Worm (Caenorhabditis elegans) whole organism, L1 larva: ENCODE data around the gene K08H2.3.

Experiments used
- nhr-76 ChIP-seq: sonication (generic microtip); optimal IDR thresholded peaks from 2 replicates; lab custom pipeline; 2017; ENCODE audit warnings: missing biosample characterization, missing genetic modification characterization
- sptf-1 ChIP-seq: fragments of 150-350 bp; optimal IDR thresholded peaks from 2 replicates; lab custom pipeline; 2014; ENCODE audit warnings: missing biosample characterization, missing genetic modification characterization
- unc-130 ChIP-seq: fragments of 150-350 bp; optimal IDR thresholded peaks from 2 replicates; lab custom pipeline; 2017; ENCODE audit warnings: missing biosample characterization, missing genetic modification characterization, inconsistent platforms

DNA sequence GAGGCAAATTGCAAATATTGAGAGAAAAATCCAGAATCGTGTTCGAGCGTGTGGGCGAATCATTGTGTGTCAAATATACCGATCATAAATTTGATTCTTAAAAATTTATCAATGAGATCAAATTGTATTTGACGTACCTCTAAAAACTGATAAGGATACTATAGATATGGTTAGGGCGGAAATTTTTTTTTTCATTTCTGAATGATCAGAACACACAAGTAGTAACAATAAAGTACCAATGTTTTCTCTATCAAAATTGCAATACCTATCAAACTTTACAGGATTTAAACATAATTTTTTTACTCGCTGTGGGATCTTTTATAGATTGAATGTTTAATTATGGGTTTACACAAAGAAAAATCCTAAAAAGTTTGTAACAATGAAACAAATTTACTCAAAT, 4.9 kb upstream of the K08H2.3 start, which contains the start of gene bgnt-1.5:
- TF ChIP-seq sptf-1 (tag; lab: Kevin White, UChicago) (no peak), nhr-76 (tag; lab: Kevin White, UChicago) (no peak), unc-130 (no peak)
